Worm (Caenorhabditis elegans) whole organism, midembryonic: ENCODE data around the gene nhr-255.

Experiments used
- T22C8.4 ChIP-seq: fragments of 200-800 bp; sonication (Bioruptor generic); IDR thresholded peaks from 2 replicates; pipeline ENCODE4 v1.3.6; 2022; ENCODE audit warnings: missing genetic modification characterization, missing compliant biosample characterization
- cog-1 ChIP-seq: sonication (generic microtip); optimal IDR thresholded peaks from 2 replicates; lab custom pipeline; 2016; ENCODE audit warnings: missing genetic modification characterization, missing compliant biosample characterization
- flt-1 ChIP-seq: fragments of 200-800 bp; sonication (Bioruptor generic); IDR thresholded peaks from 2 replicates; pipeline ENCODE4 v1.3.6; 2022; ENCODE audit warnings: missing genetic modification characterization, missing compliant biosample characterization
- klf-2 ChIP-seq: fragments of 200-800 bp; sonication (Bioruptor generic); conservative IDR thresholded peaks from 2 replicates; pipeline ENCODE4 v1.3.6; 2022; ENCODE audit warnings: missing genetic modification reagents, missing genetic modification characterization, missing compliant biosample characterization
- med-1 ChIP-seq: sonication (generic microtip); optimal IDR thresholded peaks from 2 replicates; lab custom pipeline; 2017; ENCODE audit warnings: missing genetic modification characterization, mild to moderate bottlenecking, missing compliant biosample characterization, antibody characterized with exemption, missing genetic modification reagents; ENCODE audit not compliant: insufficient read depth
- ref-1 ChIP-seq: fragments of 200-800 bp; sonication (Bioruptor generic); conservative IDR thresholded peaks from 2 replicates; pipeline ENCODE4 v1.3.6; 2022; ENCODE audit warnings: missing genetic modification reagents, missing genetic modification characterization, missing compliant biosample characterization
- tab-1 ChIP-seq: fragments of 200-800 bp; sonication (Bioruptor generic); IDR thresholded peaks from 2 replicates; pipeline ENCODE4 v1.3.6; 2022; ENCODE audit warnings: missing genetic modification characterization, missing compliant biosample characterization
- ztf-29 ChIP-seq: fragments of 200-800 bp; sonication (Bioruptor generic); IDR thresholded peaks from 2 replicates; pipeline ENCODE4 v1.3.6; 2022; ENCODE audit warnings: missing genetic modification reagents, missing genetic modification characterization, missing compliant biosample characterization

DNA sequence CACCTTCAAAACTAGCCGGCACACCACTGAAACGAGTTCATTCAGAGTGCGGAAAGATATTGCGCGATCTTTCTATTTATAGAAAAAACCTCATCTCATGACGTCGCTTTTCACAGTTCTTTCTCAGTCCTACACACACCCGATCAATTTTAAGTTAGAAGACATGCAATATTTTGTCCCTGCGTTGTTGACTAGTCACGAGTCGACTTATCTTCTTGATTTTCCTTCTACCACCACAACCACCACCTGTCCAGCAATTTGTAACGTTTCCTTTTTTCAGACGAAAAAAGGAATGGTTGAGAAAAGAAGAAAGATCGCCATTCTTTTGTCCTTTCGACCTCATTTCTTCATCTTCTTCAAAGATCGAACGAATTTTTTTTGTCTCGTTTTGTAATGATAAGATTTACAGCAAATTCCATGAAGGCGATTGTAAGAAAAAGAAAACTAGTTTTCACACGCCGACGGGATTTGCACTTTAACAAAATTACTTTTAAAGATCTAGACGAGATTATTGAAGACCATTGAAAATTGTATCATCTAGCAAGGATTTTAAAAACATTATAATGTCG, 36.2 kb upstream of the nhr-255 start:
- TF ChIP-seq flt-1 (no peak), tab-1 (GFP tag; lab: Robert Waterston, UW) (no peak), klf-2 (GFP tag; lab: Robert Waterston, UW) (no peak), cog-1 (tag; lab: Kevin White, UChicago) (no peak), T22C8.4 (GFP tag; lab: Robert Waterston, UW) (no peak), ref-1 (GFP tag; lab: Robert Waterston, UW) (no peak), ztf-29 (GFP tag; lab: Robert Waterston, UW) (no peak), med-1 (GFP tag; lab: Kevin White, UChicago) (no peak)
